Fruit fly (Drosophila melanogaster): ENCODE measurements around the gene CG32986.

Gene CG32986

dm6 chr2L:8846726-8847554, 15.6 kb upstream of the CG32986 start:
- TF ChIP-seq ss (GFP tag; optimal IDR thresholded peaks at IDR 0.05) = peak in 1 of 2 experiments; percentile 58
- peak; percentile 48 for TF ChIP-seq Eip78C (GFP tag)
- peak; percentile 87 for TF ChIP-seq Blimp-1 (GFP tag; optimal IDR thresholded peaks at IDR 0.05)
- peak; percentile 11 for TF ChIP-seq fkh (GFP tag; optimal IDR thresholded peaks at IDR 0.05)
- peak; percentile 2 for TF ChIP-seq dsx (GFP tag; optimal IDR thresholded peaks at IDR 0.05; ENCODE audit: poor library complexity, severe bottlenecking)
- TF ChIP-seq svp (GFP tag) = peak; percentile 11
- TF ChIP-seq salr (GFP tag; optimal IDR thresholded peaks at IDR 0.05) = peak in 1 of 2 experiments; percentile 41
- no peak for TF ChIP-seq CG6163 (GFP tag; IDR thresholded peaks at IDR 0.05)
- no peak for TF ChIP-seq CG4318 (GFP tag; optimal IDR thresholded peaks at IDR 0.05)
- no peak for TF ChIP-seq net (GFP tag; optimal IDR thresholded peaks at IDR 0.05)

dm6 chr2L:8849170-8849569, 13.4 kb upstream of the CG32986 start:
- TF ChIP-seq dsx (GFP tag; optimal IDR thresholded peaks at IDR 0.05; ENCODE audit: poor library complexity, severe bottlenecking) (no peak), CG8632 (GFP tag; optimal IDR thresholded peaks at IDR 0.05) (no peak), Smox (GFP tag; optimal IDR thresholded peaks at IDR 0.05) (no peak), CG3919 (GFP tag; optimal IDR thresholded peaks at IDR 0.05) (no peak), CG32006 (GFP tag; optimal IDR thresholded peaks at IDR 0.05) (no peak), pdm3 (GFP tag; optimal IDR thresholded peaks at IDR 0.05) (no peak), Hr39 (GFP tag; optimal IDR thresholded peaks at IDR 0.05) (no peak)

dm6 chr2L:8851061-8851460, 11.5 kb upstream of the CG32986 start:
- TF ChIP-seq OdsH (GFP tag; optimal IDR thresholded peaks at IDR 0.05) = no peak

- TF ChIP-seq ss (GFP tag; optimal IDR thresholded peaks at IDR 0.05) = no peak
- no peak for TF ChIP-seq Met (GFP tag; optimal IDR thresholded peaks at IDR 0.05)
- TF ChIP-seq Ets21C (GFP tag; optimal IDR thresholded peaks at IDR 0.05) = no peak
- no peak for TF ChIP-seq achi (GFP tag; optimal IDR thresholded peaks at IDR 0.05)
- TF ChIP-seq svp (GFP tag) = no peak
- TF ChIP-seq CG32006 (GFP tag; optimal IDR thresholded peaks at IDR 0.05) = no peak
- TF ChIP-seq Eip78C (GFP tag) = peak; percentile 29
- no peak for TF ChIP-seq dsx (GFP tag; optimal IDR thresholded peaks at IDR 0.05; ENCODE audit: poor library complexity, severe bottlenecking)
- no peak for TF ChIP-seq Smox (GFP tag; optimal IDR thresholded peaks at IDR 0.05)
- TF ChIP-seq CG8632 (GFP tag; optimal IDR thresholded peaks at IDR 0.05) = no peak
- peak; percentile 99 for TF ChIP-seq fkh (GFP tag; optimal IDR thresholded peaks at IDR 0.05)
- TF ChIP-seq salr (GFP tag; optimal IDR thresholded peaks at IDR 0.05) = no peak
- no peak for TF ChIP-seq net (GFP tag; optimal IDR thresholded peaks at IDR 0.05)
- no peak for TF ChIP-seq dac (GFP tag; optimal IDR thresholded peaks at IDR 0.05)
- no peak for TF ChIP-seq Sox14 (GFP tag; optimal IDR thresholded peaks at IDR 0.05)
- TF ChIP-seq CG11902 (GFP tag; optimal IDR thresholded peaks at IDR 0.05) = no peak
- TF ChIP-seq CG1621 (tag; optimal IDR thresholded peaks at IDR 0.05) = no peak
Observed at dm6 chr2L:8852235-8852634, 10.3 kb upstream of the CG32986 start.

- peak; percentile 19 for TF ChIP-seq Smox (GFP tag; optimal IDR thresholded peaks at IDR 0.05)
- no peak for TF ChIP-seq Hr4 (GFP tag; optimal IDR thresholded peaks at IDR 0.05)
- no peak for TF ChIP-seq CG7368 (GFP tag; optimal IDR thresholded peaks at IDR 0.05)
- peak; percentile 86 for TF ChIP-seq svp (GFP tag)
- TF ChIP-seq Ets21C (GFP tag; optimal IDR thresholded peaks at IDR 0.05) = no peak
- TF ChIP-seq Met (GFP tag; optimal IDR thresholded peaks at IDR 0.05) = peak; percentile 68
- TF ChIP-seq salr (GFP tag; optimal IDR thresholded peaks at IDR 0.05) = peak in 1 of 2 experiments; percentile 21
- peak; percentile 61 for TF ChIP-seq dsx (GFP tag; optimal IDR thresholded peaks at IDR 0.05; ENCODE audit: poor library complexity, severe bottlenecking)
- TF ChIP-seq CG10669 (GFP tag; optimal IDR thresholded peaks at IDR 0.05) = peak; percentile 62
- no peak for TF ChIP-seq CG4318 (GFP tag; optimal IDR thresholded peaks at IDR 0.05)
- TF ChIP-seq Ets96B (tag; optimal IDR thresholded peaks at IDR 0.05) = peak; percentile 73
- peak; percentile 6 for TF ChIP-seq CG9139 (GFP tag; optimal IDR thresholded peaks at IDR 0.05)
- TF ChIP-seq Sox15 (GFP tag; optimal IDR thresholded peaks at IDR 0.05) = no peak
- TF ChIP-seq dac (GFP tag; optimal IDR thresholded peaks at IDR 0.05) = no peak
- TF ChIP-seq CG6808 (GFP tag; optimal IDR thresholded peaks at IDR 0.05) = peak; percentile 60
- peak; percentile 13 for TF ChIP-seq achi (GFP tag; optimal IDR thresholded peaks at IDR 0.05)
- peak; percentile 64 for TF ChIP-seq CG6163 (GFP tag; IDR thresholded peaks at IDR 0.05)
- peak; percentile 65 for TF ChIP-seq topi (GFP tag; optimal IDR thresholded peaks at IDR 0.05)
- TF ChIP-seq esn (GFP tag; optimal IDR thresholded peaks at IDR 0.05) = peak; percentile 19
- peak; percentile 49 to 70 for TF ChIP-seq ss (GFP tag; optimal IDR thresholded peaks at IDR 0.05)
- no peak for TF ChIP-seq Blimp-1 (GFP tag; optimal IDR thresholded peaks at IDR 0.05)
- peak; percentile 47 for TF ChIP-seq net (GFP tag; optimal IDR thresholded peaks at IDR 0.05)
- TF ChIP-seq spab (GFP tag; optimal IDR thresholded peaks at IDR 0.05) = peak; percentile 52
- TF ChIP-seq Sox14 (GFP tag; optimal IDR thresholded peaks at IDR 0.05) = peak; percentile 56
- no peak for TF ChIP-seq fd85E (GFP tag; optimal IDR thresholded peaks at IDR 0.05)
- no peak for TF ChIP-seq CG15336 (GFP tag; IDR thresholded peaks at IDR 0.05)
- no peak for TF ChIP-seq fd59A (GFP tag; optimal IDR thresholded peaks at IDR 0.05)
- peak; percentile 12 for TF ChIP-seq CG11902 (GFP tag; optimal IDR thresholded peaks at IDR 0.05)
- no peak for TF ChIP-seq CG11294 (GFP tag; IDR thresholded peaks at IDR 0.05)
Observed at dm6 chr2L:8855482-8855881, 7.1 kb upstream of the CG32986 start.

All from whole organism, prepupa.